Fruit fly (Drosophila melanogaster): ENCODE data around the gene CG14118.

Gene CG14118

DNA sequence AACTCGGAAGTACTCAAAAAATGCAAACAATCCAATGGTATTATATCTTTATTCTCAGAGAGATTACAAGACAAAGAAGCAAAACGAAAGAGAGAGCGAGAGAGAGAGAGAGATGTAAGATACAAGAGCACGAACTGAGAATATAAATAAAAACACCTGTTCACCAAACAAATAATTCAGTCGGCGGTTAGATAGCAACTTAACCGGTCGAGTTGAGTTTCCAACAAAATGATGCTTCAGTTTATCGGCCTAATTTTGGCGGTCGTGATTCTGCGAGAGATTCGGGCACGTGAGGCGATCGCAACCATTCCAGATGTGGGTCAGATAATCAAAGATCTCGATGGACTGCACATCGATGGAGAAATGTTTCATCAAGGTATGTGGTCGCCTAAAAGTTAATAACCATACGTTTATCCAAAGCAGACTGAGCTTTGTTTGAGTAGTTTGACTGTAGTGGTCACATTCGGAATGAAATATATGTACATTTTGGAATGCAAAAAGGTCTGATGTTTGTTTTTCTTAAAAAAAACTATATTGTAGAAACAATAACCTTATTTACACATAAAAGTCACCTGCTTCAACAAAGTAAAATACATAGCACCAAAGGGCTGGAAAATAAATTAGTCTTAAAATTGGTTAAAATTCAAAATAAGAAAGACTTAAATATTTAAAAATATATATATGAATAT, at the start of gene CG14118:
CG14118 (plus strand) TSS at position 174 of the 689 bp plus-strand sequence.
- TF ChIP-seq CG15710 (tag; optimal IDR thresholded peaks at IDR 0.05) (no peak), CG8159 (tag; optimal IDR thresholded peaks at IDR 0.05) (no peak), CG8301 (tag; optimal IDR thresholded peaks at IDR 0.05) (no peak), CG12605 (GFP tag; IDR thresholded peaks at IDR 0.05) (no peak), Snoo (tag; optimal IDR thresholded peaks at IDR 0.05) (no peak), rn (GFP tag; IDR thresholded peaks at IDR 0.05) (no peak), CG13204 (GFP tag; optimal IDR thresholded peaks at IDR 0.05) (no peak), CG14655 (GFP tag; optimal IDR thresholded peaks at IDR 0.05) (no peak), D1 (tag; optimal IDR thresholded peaks at IDR 0.05) (no peak), CG17806 (tag; optimal IDR thresholded peaks at IDR 0.05) (no peak)

dm6 chr3L:12843056-12843799, 49.2 kb upstream of the CG14118 start, which contains the start of gene nebu:
Gene nebu, minus strand, starts transcription at chr3L:12843106.
- TF ChIP-seq CG14655 (GFP tag; optimal IDR thresholded peaks at IDR 0.05) = peak; percentile 97
- peak; percentile 98 for TF ChIP-seq Pif1A (GFP tag; optimal IDR thresholded peaks at IDR 0.05)
- TF ChIP-seq CG4496 (GFP tag; IDR thresholded peaks at IDR 0.05) = peak; percentile 99
- TF ChIP-seq Pif1B (GFP tag; optimal IDR thresholded peaks at IDR 0.05) = peak; percentile 95
- TF ChIP-seq EcR (GFP tag; optimal IDR thresholded peaks at IDR 0.05) = peak; percentile 28
- TF ChIP-seq rn (GFP tag; IDR thresholded peaks at IDR 0.05) = peak; percentile 95
- no peak; the same call in none of the 3 replicates for TF ChIP-seq fd96Ca (GFP tag; IDR thresholded peaks at IDR 0.05)
- TF ChIP-seq gl (tag; optimal IDR thresholded peaks at IDR 0.05) = peak; percentile 94
- peak; percentile 98 for TF ChIP-seq Snoo (tag; optimal IDR thresholded peaks at IDR 0.05)
- TF ChIP-seq CG13204 (GFP tag; optimal IDR thresholded peaks at IDR 0.05) = no peak
- TF ChIP-seq CG32121 (GFP tag; IDR thresholded peaks at IDR 0.05) = peak; percentile 98
- TF ChIP-seq D1 (tag; optimal IDR thresholded peaks at IDR 0.05) = peak; percentile 95
- TF ChIP-seq CG17806 (tag; optimal IDR thresholded peaks at IDR 0.05) = peak; percentile 98
- peak; percentile 96 for TF ChIP-seq CG12605 (GFP tag; IDR thresholded peaks at IDR 0.05)
- peak; percentile 98 for TF ChIP-seq Ets98B (GFP tag; IDR thresholded peaks at IDR 0.05)
- TF ChIP-seq CG9948 (tag; optimal IDR thresholded peaks at IDR 0.05) = peak; percentile 96
- TF ChIP-seq CG15710 (tag; optimal IDR thresholded peaks at IDR 0.05) = peak; percentile 97
- TF ChIP-seq CG8159 (tag; optimal IDR thresholded peaks at IDR 0.05) = peak; percentile 98
- TF ChIP-seq CG10348 (GFP tag; IDR thresholded peaks at IDR 0.05) = peak; percentile 91
- TF ChIP-seq CG8301 (tag; optimal IDR thresholded peaks at IDR 0.05) = peak; percentile 95
- TF ChIP-seq CG34367 (tag; optimal IDR thresholded peaks at IDR 0.05) = peak; percentile 97

DNA sequence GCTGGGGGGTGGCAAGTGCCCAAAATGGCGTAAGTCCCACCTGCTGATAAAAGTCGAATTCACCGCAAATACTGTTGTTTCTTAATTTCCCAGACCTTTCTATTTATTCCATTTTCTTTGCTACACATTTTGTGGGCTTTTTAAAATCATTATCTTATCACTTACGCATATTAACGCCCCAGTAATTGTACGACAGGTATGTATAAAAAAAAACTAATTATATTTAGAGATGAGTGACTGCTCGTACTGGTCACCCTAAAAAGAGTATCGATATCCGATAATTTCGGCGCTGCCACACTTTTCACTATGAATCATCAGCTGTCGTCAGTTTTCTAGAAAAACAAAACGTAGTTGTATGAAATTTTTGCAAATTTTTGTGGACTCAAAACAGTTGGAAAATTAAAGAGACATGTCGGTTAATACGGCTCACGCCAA, 42.6 kb upstream of the CG14118 start, which contains the start of the genes CG10948 and Wbp2:
CG10948 (minus strand) TSS at position 251 of the 435 bp plus-strand sequence.
Wbp2 (plus strand) TSS at position 299 of the 435 bp plus-strand sequence.
- TF ChIP-seq gl (tag; optimal IDR thresholded peaks at IDR 0.05) = no peak
- TF ChIP-seq CG8301 (tag; optimal IDR thresholded peaks at IDR 0.05) = no peak
- peak; percentile 36 for TF ChIP-seq Snoo (tag; optimal IDR thresholded peaks at IDR 0.05)
- TF ChIP-seq rn (GFP tag; IDR thresholded peaks at IDR 0.05) = no peak
- no peak for TF ChIP-seq CG10348 (GFP tag; IDR thresholded peaks at IDR 0.05)
- TF ChIP-seq CG17806 (tag; optimal IDR thresholded peaks at IDR 0.05) = no peak
- no peak for TF ChIP-seq fd96Ca (GFP tag; IDR thresholded peaks at IDR 0.05)
- TF ChIP-seq CG9948 (tag; optimal IDR thresholded peaks at IDR 0.05) = no peak
- no peak for TF ChIP-seq Pif1A (GFP tag; optimal IDR thresholded peaks at IDR 0.05)
- TF ChIP-seq CG4496 (GFP tag; IDR thresholded peaks at IDR 0.05) = peak; percentile 62
- no peak for TF ChIP-seq D1 (tag; optimal IDR thresholded peaks at IDR 0.05)
- no peak for TF ChIP-seq CG15710 (tag; optimal IDR thresholded peaks at IDR 0.05)
- TF ChIP-seq EcR (GFP tag; optimal IDR thresholded peaks at IDR 0.05) = no peak
- TF ChIP-seq Pif1B (GFP tag; optimal IDR thresholded peaks at IDR 0.05) = no peak
- TF ChIP-seq CG34367 (tag; optimal IDR thresholded peaks at IDR 0.05) = no peak

DNA sequence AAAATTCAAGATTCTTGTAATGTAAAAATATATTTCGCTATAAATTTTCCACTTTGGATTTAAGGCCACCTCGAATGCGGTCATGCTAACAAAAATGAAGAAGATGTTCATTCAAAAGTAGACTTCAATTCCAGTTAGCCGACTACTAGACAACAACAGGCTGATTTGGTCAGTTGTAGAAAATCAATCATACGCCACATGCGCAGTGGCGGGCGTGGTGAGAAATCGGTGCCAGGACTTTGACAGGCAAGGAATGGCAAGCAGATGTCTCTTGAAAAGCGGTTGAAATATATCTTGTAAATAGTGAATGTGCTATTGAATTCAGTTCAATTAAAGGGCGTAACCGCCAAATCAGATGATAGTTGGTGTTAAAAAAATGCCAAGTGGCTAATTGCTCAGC, 39.0 kb upstream of the CG14118 start, which contains the start of gene Ent3:
Ent3 (plus strand) TSS at position 224 of the 400 bp plus-strand sequence.
- TF ChIP-seq CG12605 (GFP tag; IDR thresholded peaks at IDR 0.05) = no peak
- TF ChIP-seq Ets98B (GFP tag; IDR thresholded peaks at IDR 0.05) = no peak
- no peak for TF ChIP-seq CG17806 (tag; optimal IDR thresholded peaks at IDR 0.05)
- no peak for TF ChIP-seq CG13204 (GFP tag; optimal IDR thresholded peaks at IDR 0.05)
- TF ChIP-seq EcR (GFP tag; optimal IDR thresholded peaks at IDR 0.05) = no peak
- TF ChIP-seq D1 (tag; optimal IDR thresholded peaks at IDR 0.05) = no peak
- no peak for TF ChIP-seq CG14655 (GFP tag; optimal IDR thresholded peaks at IDR 0.05)
- no peak for TF ChIP-seq gl (tag; optimal IDR thresholded peaks at IDR 0.05)
- no peak for TF ChIP-seq Pif1A (GFP tag; optimal IDR thresholded peaks at IDR 0.05)

- no peak for TF ChIP-seq CG10348 (GFP tag; IDR thresholded peaks at IDR 0.05)
- no peak for TF ChIP-seq Pif1A (GFP tag; optimal IDR thresholded peaks at IDR 0.05)
- no peak for TF ChIP-seq Snoo (tag; optimal IDR thresholded peaks at IDR 0.05)
- TF ChIP-seq CG14655 (GFP tag; optimal IDR thresholded peaks at IDR 0.05) = no peak
- no peak for TF ChIP-seq Ets98B (GFP tag; IDR thresholded peaks at IDR 0.05)
- no peak for TF ChIP-seq Pif1B (GFP tag; optimal IDR thresholded peaks at IDR 0.05)
- TF ChIP-seq gl (tag; optimal IDR thresholded peaks at IDR 0.05) = no peak
- no peak for TF ChIP-seq CG8159 (tag; optimal IDR thresholded peaks at IDR 0.05)
- TF ChIP-seq CG13204 (GFP tag; optimal IDR thresholded peaks at IDR 0.05) = no peak
- no peak for TF ChIP-seq EcR (GFP tag; optimal IDR thresholded peaks at IDR 0.05)
- TF ChIP-seq CG9948 (tag; optimal IDR thresholded peaks at IDR 0.05) = no peak
- TF ChIP-seq CG17806 (tag; optimal IDR thresholded peaks at IDR 0.05) = no peak
- TF ChIP-seq rn (GFP tag; IDR thresholded peaks at IDR 0.05) = no peak
- no peak for TF ChIP-seq D1 (tag; optimal IDR thresholded peaks at IDR 0.05)
- TF ChIP-seq CG4496 (GFP tag; IDR thresholded peaks at IDR 0.05) = no peak
These were observed 34.8 kb upstream of the CG14118 start for dm6 chr3L:12857553-12858122.

Data from whole organism, pupa.